Worm (Caenorhabditis elegans) whole organism, L1 larva: ENCODE measurements around the gene aex-4.

Source experiments
- C34B4.2 ChIP-seq: sonication (generic microtip); optimal IDR thresholded peaks from 2 replicates; lab custom pipeline; 2017; ENCODE audit warnings: mild to moderate bottlenecking, missing genetic modification characterization, missing compliant biosample characterization
- F16B12.6 ChIP-seq: fragments of 150-350 bp; optimal IDR thresholded peaks from 2 replicates; lab custom pipeline; 2014; ENCODE audit warnings: missing biosample characterization, missing genetic modification characterization
- Y116A8C.19 ChIP-seq: sonication (generic microtip); optimal IDR thresholded peaks from 2 replicates; lab custom pipeline; 2016; ENCODE audit warnings: missing compliant biosample characterization, missing genetic modification characterization, borderline replicate concordance
- aha-1 ChIP-seq: fragments of 150-350 bp; optimal IDR thresholded peaks from 2 replicates; lab custom pipeline; 2014; ENCODE audit warnings: missing biosample characterization, missing genetic modification characterization
- aly-2 ChIP-seq: fragments of 150-350 bp; optimal IDR thresholded peaks from 2 replicates; lab custom pipeline; 2014; ENCODE audit warnings: missing biosample characterization, missing genetic modification characterization
- blmp-1 ChIP-seq: fragments of 150-350 bp; optimal IDR thresholded peaks from 2 replicates; lab custom pipeline; 2014; ENCODE audit warnings: missing biosample characterization, missing genetic modification characterization
- ceh-8 ChIP-seq: fragments of 200-800 bp; sonication (Bioruptor generic); optimal IDR thresholded peaks from 2 replicates; lab custom pipeline; 2018; ENCODE audit warnings: mild to moderate bottlenecking, missing genetic modification characterization, moderate library complexity, missing compliant biosample characterization
- ceh-88 ChIP-seq: fragments of 200-800 bp; sonication (Bioruptor generic); IDR thresholded peaks from 2 replicates; pipeline ENCODE4 v1.3.6; 2022; ENCODE audit warnings: missing genetic modification characterization, missing compliant biosample characterization
- dsc-1 ChIP-seq: sonication (generic microtip); optimal IDR thresholded peaks from 2 replicates; lab custom pipeline; 2016; ENCODE audit warnings: mild to moderate bottlenecking, missing genetic modification characterization, missing compliant biosample characterization
- efl-1 ChIP-seq, 4 experiments: fragments of 150-350 bp; optimal IDR thresholded peaks in 3 of 4; peaks in 1 of 4; 1 replicate in 1 of 4; 2 replicates in 3 of 4; lab custom pipeline; 2014; ENCODE audit warnings: missing biosample characterization in 2 of 4, missing genetic modification characterization in 2 of 4, missing genetic modification reagents in 2 of 4
- efl-3 ChIP-seq: fragments of 200-800 bp; sonication (Bioruptor generic); optimal IDR thresholded peaks from 2 replicates; lab custom pipeline; 2018; ENCODE audit warnings: mild to moderate bottlenecking, missing genetic modification characterization, missing compliant biosample characterization
- egl-13 ChIP-seq: sonication (generic microtip); optimal IDR thresholded peaks from 2 replicates; lab custom pipeline; 2016; ENCODE audit warnings: missing genotype, missing genetic modification reagents, missing genetic modification characterization, missing compliant biosample characterization
- elt-2 ChIP-seq: sonication (generic microtip); optimal IDR thresholded peaks from 2 replicates; lab custom pipeline; 2016; ENCODE audit warnings: missing genetic modification characterization, mild to moderate bottlenecking, inconsistent platforms, missing compliant biosample characterization, missing genetic modification reagents
- ets-5 ChIP-seq: fragments of 200-800 bp; sonication (Bioruptor generic); IDR thresholded peaks from 2 replicates; pipeline ENCODE4 v1.3.6; 2022; ENCODE audit warnings: missing genetic modification characterization, missing compliant biosample characterization
- fkh-10 ChIP-seq: sonication (generic microtip); optimal IDR thresholded peaks from 2 replicates; lab custom pipeline; 2017; ENCODE audit warnings: missing biosample characterization, missing genetic modification reagents, missing genetic modification characterization
- fkh-8 ChIP-seq: sonication (generic microtip); optimal IDR thresholded peaks from 2 replicates; lab custom pipeline; 2016; ENCODE audit warnings: mild to moderate bottlenecking, missing genetic modification characterization, missing compliant biosample characterization
- fos-1 ChIP-seq: fragments of 150-350 bp; optimal IDR thresholded peaks from 2 replicates; lab custom pipeline; 2014; ENCODE audit warnings: missing biosample characterization, missing genetic modification characterization
- hpl-2 ChIP-seq: fragments of 150-350 bp; optimal IDR thresholded peaks from 2 replicates; lab custom pipeline; 2014; ENCODE audit warnings: missing biosample characterization, missing genetic modification reagents, missing genetic modification characterization
- jun-1 ChIP-seq: fragments of 150-350 bp; optimal IDR thresholded peaks from 2 replicates; lab custom pipeline; 2014; ENCODE audit warnings: missing biosample characterization, missing genetic modification reagents, missing genetic modification characterization
- lin-13 ChIP-seq: fragments of 150-350 bp; optimal IDR thresholded peaks from 2 replicates; lab custom pipeline; 2014; ENCODE audit warnings: missing biosample characterization, missing genetic modification reagents, missing genetic modification characterization
- lin-14 ChIP-seq: fragments of 200-800 bp; sonication (Bioruptor generic); optimal IDR thresholded peaks from 2 replicates; lab custom pipeline; 2018; ENCODE audit warnings: mild to moderate bottlenecking, missing genetic modification characterization, moderate library complexity, missing compliant biosample characterization
- lin-35 ChIP-seq, 2 experiments: fragments of 150-350 bp; optimal IDR thresholded peaks; 2 replicates each; lab custom pipeline; 2014; ENCODE audit warnings: missing biosample characterization in 2 of 2, missing genetic modification characterization in 2 of 2, missing genetic modification reagents in 2 of 2
- lin-39 ChIP-seq: fragments of 150-350 bp; optimal IDR thresholded peaks from 2 replicates; lab custom pipeline; 2014; ENCODE audit warnings: missing biosample characterization, missing genetic modification reagents, missing genetic modification characterization
- mab-9 ChIP-seq: fragments of 200-800 bp; sonication (Bioruptor generic); IDR thresholded peaks from 2 replicates; pipeline ENCODE4 v1.3.6; 2022; ENCODE audit warnings: missing genetic modification reagents, missing genetic modification characterization, missing compliant biosample characterization
- mef-2 ChIP-seq: fragments of 150-350 bp; optimal IDR thresholded peaks from 2 replicates; lab custom pipeline; 2014; ENCODE audit warnings: missing biosample characterization, missing genetic modification characterization
- nhr-11 ChIP-seq: fragments of 150-350 bp; optimal IDR thresholded peaks from 2 replicates; lab custom pipeline; 2014; ENCODE audit warnings: missing biosample characterization, missing genetic modification characterization
- nhr-12 ChIP-seq: sonication (generic microtip); optimal IDR thresholded peaks from 2 replicates; lab custom pipeline; 2017; ENCODE audit warnings: missing biosample characterization, missing genetic modification characterization
- nhr-19 ChIP-seq: fragments of 200-800 bp; sonication (Bioruptor generic); conservative IDR thresholded peaks from 2 replicates; pipeline ENCODE4 v1.3.6; 2022; ENCODE audit warnings: missing genetic modification characterization, missing compliant biosample characterization
- nhr-20 ChIP-seq: sonication (generic microtip); optimal IDR thresholded peaks from 2 replicates; lab custom pipeline; 2016; ENCODE audit warnings: mild to moderate bottlenecking, missing genetic modification characterization, missing compliant biosample characterization
- nhr-237 ChIP-seq: fragments of 150-350 bp; optimal IDR thresholded peaks from 2 replicates; lab custom pipeline; 2014; ENCODE audit warnings: missing biosample characterization, missing genetic modification characterization
- nhr-47 ChIP-seq: sonication (generic microtip); optimal IDR thresholded peaks from 2 replicates; lab custom pipeline; 2016; ENCODE audit warnings: mild to moderate bottlenecking, missing genetic modification characterization, moderate library complexity, missing compliant biosample characterization
- nhr-71 ChIP-seq: sonication (generic microtip); optimal IDR thresholded peaks from 2 replicates; lab custom pipeline; 2016; ENCODE audit warnings: mild to moderate bottlenecking, missing genetic modification characterization, moderate library complexity, missing compliant biosample characterization
- nhr-90 ChIP-seq: sonication (generic microtip); optimal IDR thresholded peaks from 2 replicates; lab custom pipeline; 2016; ENCODE audit warnings: mild to moderate bottlenecking, missing genetic modification characterization, missing compliant biosample characterization; ENCODE audit not compliant: poor library complexity
- pag-3 ChIP-seq: sonication (generic microtip); optimal IDR thresholded peaks from 2 replicates; lab custom pipeline; 2017; ENCODE audit warnings: missing genetic modification characterization, mild to moderate bottlenecking, missing compliant biosample characterization, antibody characterized with exemption, borderline replicate concordance; ENCODE audit not compliant: insufficient read depth
- pax-3 ChIP-seq: fragments of 200-800 bp; sonication (Bioruptor generic); optimal IDR thresholded peaks from 2 replicates; lab custom pipeline; 2018; ENCODE audit warnings: mild to moderate bottlenecking, missing genetic modification characterization, moderate library complexity, missing compliant biosample characterization
- pqm-1 ChIP-seq: sonication (generic microtip); optimal IDR thresholded peaks from 3 replicates; lab custom pipeline; 2017; ENCODE audit warnings: missing biosample characterization, missing genetic modification characterization
- rnt-1 ChIP-seq: sonication (generic microtip); optimal IDR thresholded peaks from 2 replicates; lab custom pipeline; 2016; ENCODE audit warnings: mild to moderate bottlenecking, missing genetic modification characterization, moderate library complexity, missing compliant biosample characterization
- snpc-4 ChIP-seq: fragments of 150-350 bp; optimal IDR thresholded peaks from 2 replicates; lab custom pipeline; 2014; ENCODE audit warnings: missing biosample characterization, missing genetic modification characterization
- snu-23 ChIP-seq: sonication (generic microtip); optimal IDR thresholded peaks from 2 replicates; lab custom pipeline; 2016; ENCODE audit warnings: missing genetic modification characterization, missing compliant biosample characterization
- sox-4 ChIP-seq: sonication (generic microtip); optimal IDR thresholded peaks from 2 replicates; lab custom pipeline; 2016; ENCODE audit warnings: missing genetic modification characterization, missing compliant biosample characterization
- sptf-1 ChIP-seq: fragments of 150-350 bp; optimal IDR thresholded peaks from 2 replicates; lab custom pipeline; 2014; ENCODE audit warnings: missing biosample characterization, missing genetic modification characterization
- tbx-2 ChIP-seq: sonication (generic microtip); optimal IDR thresholded peaks from 2 replicates; lab custom pipeline; 2016; ENCODE audit warnings: missing genetic modification characterization, missing compliant biosample characterization
- tlp-1 ChIP-seq: fragments of 150-350 bp; optimal IDR thresholded peaks from 2 replicates; lab custom pipeline; 2014; ENCODE audit warnings: missing biosample characterization, missing genetic modification characterization
- unc-130 ChIP-seq: fragments of 150-350 bp; optimal IDR thresholded peaks from 2 replicates; lab custom pipeline; 2017; ENCODE audit warnings: missing biosample characterization, missing genetic modification characterization, inconsistent platforms
- unc-98 ChIP-seq: fragments of 200-800 bp; sonication (Bioruptor generic); IDR thresholded peaks from 2 replicates; pipeline ENCODE4 v1.3.6; 2022; ENCODE audit warnings: missing genetic modification characterization, missing compliant biosample characterization
- vab-15 ChIP-seq: sonication (generic microtip); optimal IDR thresholded peaks from 2 replicates; lab custom pipeline; 2017; ENCODE audit warnings: missing genotype, mild to moderate bottlenecking, missing genetic modification characterization, missing compliant biosample characterization
- xbp-1 ChIP-seq: sonication (generic microtip); optimal IDR thresholded peaks from 2 replicates; lab custom pipeline; 2016; ENCODE audit warnings: missing genetic modification characterization, missing compliant biosample characterization
- zip-4 ChIP-seq: fragments of 200-800 bp; sonication (Bioruptor generic); optimal IDR thresholded peaks from 2 replicates; lab custom pipeline; 2018; ENCODE audit warnings: mild to moderate bottlenecking, missing genetic modification characterization, moderate library complexity, missing compliant biosample characterization
- ztf-11 ChIP-seq, 2 experiments: sonication (generic microtip); optimal IDR thresholded peaks; 2 replicates each; lab custom pipeline; 2016 to 2017; ENCODE audit warnings: missing genetic modification characterization in 2 of 2, missing biosample characterization in 1 of 2, missing compliant biosample characterization in 1 of 2

The aex-4 gene

DNA sequence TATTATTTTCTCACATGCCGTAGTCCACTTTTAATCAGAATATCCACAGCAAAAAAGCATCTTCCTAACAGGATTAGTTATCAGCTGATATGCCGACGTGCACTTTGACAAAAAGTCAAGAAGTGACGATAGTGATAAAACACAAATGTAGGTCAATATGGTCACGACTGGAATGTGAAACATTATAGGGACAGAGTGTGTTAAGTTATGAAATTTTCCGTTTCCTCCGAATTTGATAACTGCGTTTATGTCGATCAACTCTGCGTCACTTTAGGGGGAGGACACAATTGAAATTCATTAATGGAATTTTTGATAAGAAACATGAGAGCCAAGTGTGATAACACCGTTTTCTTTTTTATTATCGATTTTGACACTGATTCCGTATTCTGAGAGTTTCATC, at the start of gene aex-4:
Gene aex-4 (plus strand): TSS at position 312 of the 400 bp plus-strand sequence.
- TF ChIP-seq sox-4 (tag; lab: Kevin White, UChicago), result no peak
- TF ChIP-seq F16B12.6, result no peak
- peak; percentile 21 for TF ChIP-seq nhr-20 (tag; lab: Kevin White, UChicago)
- peak in 1 of 2 experiments; percentile 31 for TF ChIP-seq lin-35 (GFP tag; optimal IDR thresholded peaks at IDR 0.05; lab: Kevin White, UChicago)
- TF ChIP-seq nhr-47, result peak; percentile 12
- no peak for TF ChIP-seq lin-39 (tag; lab: Kevin White, UChicago)
- TF ChIP-seq unc-98 (GFP tag; lab: Robert Waterston, UW), result no peak
- TF ChIP-seq lin-14, result peak; percentile 19
- no peak for TF ChIP-seq xbp-1 (tag; lab: Kevin White, UChicago)
- peak; percentile 51 for TF ChIP-seq pax-3 (tag; lab: Kevin White, UChicago)
- no peak for TF ChIP-seq nhr-11 (tag; lab: Kevin White, UChicago)
- peak; percentile 69 for TF ChIP-seq pqm-1 (tag; lab: Kevin White, UChicago)
- TF ChIP-seq aly-2 (tag; lab: Kevin White, UChicago), result no peak
- peak; percentile 94 for TF ChIP-seq elt-2 (tag; lab: Kevin White, UChicago)
- peak; percentile 34 for TF ChIP-seq egl-13 (tag; lab: Kevin White, UChicago)
- TF ChIP-seq efl-1 (optimal IDR thresholded peaks at IDR 0.05; lab: Kevin White, UChicago), result no peak
- no peak for TF ChIP-seq efl-1 (GFP tag; optimal IDR thresholded peaks at IDR 0.05 in 1 of 2; lab: Kevin White, UChicago)
- peak; percentile 54 for TF ChIP-seq dsc-1 (tag; lab: Kevin White, UChicago)
- TF ChIP-seq nhr-12, result no peak
- TF ChIP-seq fkh-8 (tag; lab: Kevin White, UChicago), result peak; percentile 4
- TF ChIP-seq nhr-19, result no peak
- no peak for TF ChIP-seq aha-1 (tag; lab: Kevin White, UChicago)
- TF ChIP-seq nhr-71 (tag; lab: Kevin White, UChicago), result peak; percentile 34
- no peak for TF ChIP-seq tlp-1 (tag; lab: Kevin White, UChicago)
- no peak for TF ChIP-seq hpl-2 (GFP tag; lab: Kevin White, UChicago)
- TF ChIP-seq fos-1 (tag; lab: Kevin White, UChicago), result no peak
- no peak for TF ChIP-seq lin-13
- no peak for TF ChIP-seq ets-5 (GFP tag; lab: Robert Waterston, UW)
- TF ChIP-seq blmp-1 (tag; lab: Kevin White, UChicago), result no peak
- TF ChIP-seq jun-1 (tag; lab: Kevin White, UChicago), result no peak
- TF ChIP-seq, all 84 proteins: peak for 11

DNA sequence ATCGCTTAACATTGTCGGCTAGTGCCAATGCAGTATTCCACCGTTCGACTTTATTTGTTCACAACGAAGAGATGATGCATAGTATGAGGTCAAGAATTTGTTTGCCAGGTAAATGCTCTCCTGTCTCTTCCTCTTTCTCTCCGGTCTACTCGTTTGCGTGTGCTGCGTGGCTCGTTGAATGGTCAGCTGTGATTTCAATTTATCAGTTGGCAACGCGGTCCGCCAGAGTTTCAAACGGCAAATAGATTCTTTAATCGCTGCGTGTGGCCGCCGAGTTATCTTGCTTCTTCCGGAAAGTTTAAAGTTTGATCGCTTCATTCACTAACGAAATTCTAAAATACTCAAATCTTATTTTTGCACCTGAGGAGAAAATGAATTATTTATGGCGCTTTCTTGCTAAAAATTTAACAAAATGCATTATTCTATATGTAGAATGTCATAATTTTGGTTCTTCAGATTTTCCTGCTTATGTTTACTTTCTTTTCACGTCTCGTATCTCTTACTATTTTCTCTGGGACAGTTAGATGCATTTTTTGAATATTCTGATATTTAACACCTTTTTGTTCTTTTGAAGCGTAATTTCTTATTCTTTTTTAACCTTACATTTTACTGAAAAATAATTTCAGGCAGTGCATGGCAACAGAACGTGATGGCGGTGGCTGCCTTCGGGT, 48.4 kb upstream of the aex-4 start, which contains the start of gene tsp-17:
Gene tsp-17 (plus strand): TSS at position 621 of the 671 bp plus-strand sequence.
- TF ChIP-seq lin-39 (tag; lab: Kevin White, UChicago), result no peak
- no peak for TF ChIP-seq Y116A8C.19 (tag; lab: Kevin White, UChicago)
- TF ChIP-seq fkh-10 (GFP tag; lab: Kevin White, UChicago), result no peak
- TF ChIP-seq snu-23 (GFP tag; lab: Kevin White, UChicago), result no peak
- TF ChIP-seq lin-13, result no peak
- no peak for TF ChIP-seq C34B4.2
- TF ChIP-seq nhr-11 (tag; lab: Kevin White, UChicago), result no peak
- no peak for TF ChIP-seq xbp-1 (tag; lab: Kevin White, UChicago)
- peak; percentile 7 for TF ChIP-seq elt-2 (tag; lab: Kevin White, UChicago)
- no peak for TF ChIP-seq sptf-1
- no peak for TF ChIP-seq pqm-1 (tag; lab: Kevin White, UChicago)
- no peak for TF ChIP-seq ceh-8 (GFP tag; lab: Kevin White, UChicago)
- peak; percentile 24 for TF ChIP-seq unc-130
- no peak for TF ChIP-seq hpl-2 (GFP tag; lab: Kevin White, UChicago)
- TF ChIP-seq nhr-237 (tag; lab: Kevin White, UChicago), result no peak
- no peak for TF ChIP-seq efl-3
- no peak for TF ChIP-seq ceh-88 (GFP tag; lab: Robert Waterston, UW)
- TF ChIP-seq tbx-2 (tag; lab: Kevin White, UChicago), result no peak
- TF ChIP-seq mef-2 (tag; lab: Kevin White, UChicago), result no peak
- peak; percentile 58 for TF ChIP-seq rnt-1 (tag; lab: Kevin White, UChicago)
- TF ChIP-seq snpc-4 (tag; lab: Kevin White, UChicago), result no peak
- TF ChIP-seq vab-15 (tag; lab: Kevin White, UChicago), result no peak
- no peak for TF ChIP-seq ztf-11 (tag; optimal IDR thresholded peaks at IDR 0.05; lab: Kevin White, UChicago)
- TF ChIP-seq zip-4 (GFP tag; lab: Kevin White, UChicago), result no peak
- peak; percentile 37 for TF ChIP-seq lin-14
- TF ChIP-seq pag-3 (tag; lab: Kevin White, UChicago), result peak; percentile 80
- no peak for TF ChIP-seq mab-9 (GFP tag; lab: Robert Waterston, UW)
- no peak for TF ChIP-seq aha-1 (tag; lab: Kevin White, UChicago)
- TF ChIP-seq lin-35 (GFP tag; optimal IDR thresholded peaks at IDR 0.05; lab: Kevin White, UChicago), result no peak
- TF ChIP-seq nhr-90 (tag; lab: Kevin White, UChicago), result no peak
- TF ChIP-seq tlp-1 (tag; lab: Kevin White, UChicago), result no peak
